Worm (Caenorhabditis elegans) whole organism, L4 larva: ENCODE measurements around the gene F01D5.7.

Experiments used
- Y48G9A.11 ChIP-seq: fragments of 200-800 bp; sonication (Bioruptor generic); IDR thresholded peaks from 2 replicates; pipeline ENCODE4 v1.3.6; 2022; ENCODE audit warnings: missing genetic modification reagents, missing genetic modification characterization, missing compliant biosample characterization
- aha-1 ChIP-seq: fragments of 150-350 bp; peaks from one replicate; lab custom pipeline; 2014; ENCODE audit warnings: missing biosample characterization, missing genetic modification characterization
- aly-2 ChIP-seq: sonication (generic microtip); optimal IDR thresholded peaks from 2 replicates; lab custom pipeline; 2018; ENCODE audit warnings: missing biosample characterization, missing genetic modification characterization
- attf-4 ChIP-seq: sonication (generic microtip); optimal IDR thresholded peaks from 3 replicates; lab custom pipeline; 2017; ENCODE audit warnings: missing biosample characterization, missing genetic modification characterization
- ceh-20 ChIP-seq: fragments of 200-800 bp; sonication (Bioruptor generic); IDR thresholded peaks from 2 replicates; pipeline ENCODE4 v1.3.6; 2022; ENCODE audit warnings: missing genetic modification reagents, missing genetic modification characterization, missing compliant biosample characterization
- ceh-82 ChIP-seq: sonication (generic microtip); optimal IDR thresholded peaks from 2 replicates; lab custom pipeline; 2017; ENCODE audit warnings: missing biosample characterization, missing genetic modification characterization
- ctbp-1 ChIP-seq: fragments of 200-800 bp; sonication (Bioruptor generic); IDR thresholded peaks from 2 replicates; pipeline ENCODE4 v1.3.6; 2022; ENCODE audit warnings: missing genetic modification reagents, missing genetic modification characterization, missing compliant biosample characterization
- dmd-6 ChIP-seq: fragments of 200-800 bp; sonication (Bioruptor generic); IDR thresholded peaks from 2 replicates; pipeline ENCODE4 v1.3.6; 2022; ENCODE audit warnings: missing genetic modification reagents, missing genetic modification characterization, missing compliant biosample characterization
- dmd-9 ChIP-seq: fragments of 200-800 bp; sonication (Bioruptor generic); IDR thresholded peaks from 2 replicates; pipeline ENCODE4 v1.3.6; 2022; ENCODE audit warnings: missing genetic modification reagents, missing genetic modification characterization, missing compliant biosample characterization
- dpl-1 ChIP-seq: fragments of 150-350 bp; optimal IDR thresholded peaks from 2 replicates; lab custom pipeline; 2014; ENCODE audit warnings: missing biosample characterization, missing genetic modification reagents, missing genetic modification characterization
- dve-1 ChIP-seq: sonication (generic microtip); optimal IDR thresholded peaks from 2 replicates; lab custom pipeline; 2017; ENCODE audit warnings: antibody characterized with exemption, mild to moderate bottlenecking, missing genetic modification characterization, missing compliant biosample characterization; ENCODE audit not compliant: insufficient read depth
- egl-43 ChIP-seq: fragments of 200-800 bp; sonication (Bioruptor generic); IDR thresholded peaks from 2 replicates; pipeline ENCODE4 v1.3.6; 2022; ENCODE audit warnings: missing genetic modification reagents, missing genetic modification characterization, missing compliant biosample characterization
- fkh-10 ChIP-seq: fragments of 150-350 bp; optimal IDR thresholded peaks from 2 replicates; lab custom pipeline; 2014; ENCODE audit warnings: missing biosample characterization, missing genetic modification reagents, missing genetic modification characterization
- hif-1 ChIP-seq, 2 experiments: sonication (generic microtip); optimal IDR thresholded peaks; 2 replicates each; lab custom pipeline; 2016 to 2017; ENCODE audit warnings: missing compliant biosample characterization in 2 of 2, missing genetic modification characterization in 2 of 2, missing genetic modification reagents in 2 of 2, missing genotype in 2 of 2, mild to moderate bottlenecking in 1 of 2
- hlh-30 ChIP-seq: sonication (generic microtip); optimal IDR thresholded peaks from 2 replicates; lab custom pipeline; 2017; ENCODE audit warnings: antibody characterized with exemption, mild to moderate bottlenecking, missing genetic modification characterization, missing compliant biosample characterization; ENCODE audit not compliant: insufficient read depth
- hmg-1.1 ChIP-seq: fragments of 200-800 bp; sonication (Bioruptor generic); IDR thresholded peaks from 2 replicates; pipeline ENCODE4 v1.3.6; 2022; ENCODE audit warnings: missing genetic modification reagents, missing genetic modification characterization, missing compliant biosample characterization
- jun-1 ChIP-seq: fragments of 150-350 bp; optimal IDR thresholded peaks from 2 replicates; lab custom pipeline; 2014; ENCODE audit warnings: missing biosample characterization, missing genetic modification reagents, missing genetic modification characterization
- lin-38 ChIP-seq: fragments of 200-800 bp; sonication (Bioruptor generic); IDR thresholded peaks from 2 replicates; pipeline ENCODE4 v1.3.6; 2022; ENCODE audit warnings: missing genetic modification reagents, missing genetic modification characterization, missing compliant biosample characterization
- lin-39 ChIP-seq: fragments of 150-350 bp; optimal IDR thresholded peaks from 2 replicates; lab custom pipeline; 2014; ENCODE audit warnings: missing biosample characterization, missing genetic modification reagents, missing genetic modification characterization
- lsy-2 ChIP-seq, 2 experiments: fragments of 150-350 bp in 1 of 2; sonication (generic microtip) in 1 of 2; optimal IDR thresholded peaks; 2 replicates each; lab custom pipeline; 2014 to 2017; ENCODE audit warnings: missing biosample characterization in 2 of 2, missing genetic modification characterization in 2 of 2
- madf-5 ChIP-seq, 2 experiments: fragments of 200-800 bp; sonication (Bioruptor generic); IDR thresholded peaks; 2 replicates each; pipeline ENCODE4 v1.3.6; 2022; ENCODE audit warnings: missing compliant biosample characterization in 2 of 2, missing genetic modification characterization in 2 of 2
- mdl-1 ChIP-seq, 2 experiments: fragments of 150-350 bp in 1 of 2; sonication (generic microtip) in 1 of 2; optimal IDR thresholded peaks; 2 replicates each; lab custom pipeline; 2014 to 2017; ENCODE audit warnings: missing biosample characterization in 2 of 2, missing genetic modification characterization in 2 of 2
- mep-1 ChIP-seq: fragments of 150-350 bp; sonication (generic microtip); optimal IDR thresholded peaks from 3 replicates; lab custom pipeline; 2014; ENCODE audit warnings: missing biosample characterization, missing genetic modification characterization
- mes-2 ChIP-seq: sonication (generic microtip); optimal IDR thresholded peaks from 2 replicates; lab custom pipeline; 2016; ENCODE audit warnings: missing genotype, mild to moderate bottlenecking, missing genetic modification characterization, missing compliant biosample characterization; ENCODE audit not compliant: poor library complexity, severe bottlenecking
- nhr-28 ChIP-seq: fragments of 150-350 bp; optimal IDR thresholded peaks from 2 replicates; lab custom pipeline; 2014; ENCODE audit warnings: missing biosample characterization, missing genetic modification characterization
- nhr-42 ChIP-seq: fragments of 200-800 bp; sonication (Bioruptor generic); IDR thresholded peaks from 2 replicates; pipeline ENCODE4 v1.3.6; 2022; ENCODE audit warnings: missing genetic modification characterization, missing compliant biosample characterization
- nhr-6 ChIP-seq: fragments of 150-350 bp; optimal IDR thresholded peaks from 2 replicates; lab custom pipeline; 2014; ENCODE audit warnings: missing biosample characterization, missing genetic modification characterization
- nhr-77 ChIP-seq: fragments of 150-350 bp; optimal IDR thresholded peaks from 2 replicates; lab custom pipeline; 2014; ENCODE audit warnings: missing biosample characterization, missing genetic modification characterization
- rbr-2 ChIP-seq: sonication (generic microtip); optimal IDR thresholded peaks from 2 replicates; lab custom pipeline; 2016; ENCODE audit warnings: missing genotype, missing genetic modification characterization, missing compliant biosample characterization
- set-16 ChIP-seq: fragments of 200-800 bp; sonication (Bioruptor generic); IDR thresholded peaks from 2 replicates; pipeline ENCODE4 v1.3.6; 2022; ENCODE audit warnings: missing genetic modification reagents, missing genetic modification characterization, missing compliant biosample characterization
- snpc-1.2 ChIP-seq: fragments of 200-800 bp; sonication (Bioruptor generic); IDR thresholded peaks from 2 replicates; pipeline ENCODE4 v1.3.6; 2022; ENCODE audit warnings: missing genetic modification reagents, missing genetic modification characterization, missing compliant biosample characterization
- tag-97 ChIP-seq: fragments of 200-800 bp; sonication (Bioruptor generic); IDR thresholded peaks from 2 replicates; pipeline ENCODE4 v1.3.6; 2022; ENCODE audit warnings: missing genetic modification characterization, missing compliant biosample characterization
- unc-62 ChIP-seq, 3 experiments: fragments of 150-350 bp in 1 of 3; sonication (generic microtip); optimal IDR thresholded peaks in 2 of 3; peaks in 1 of 3; 1 replicate in 1 of 3; 2 replicates in 2 of 3; lab custom pipeline; 2014 to 2017; ENCODE audit warnings: missing biosample characterization in 3 of 3, missing genetic modification characterization in 3 of 3, missing genetic modification reagents in 3 of 3, missing genotype in 1 of 3
- vab-7 ChIP-seq: fragments of 200-800 bp; sonication (Bioruptor generic); IDR thresholded peaks from 2 replicates; pipeline ENCODE4 v1.3.6; 2022; ENCODE audit warnings: missing genetic modification reagents, missing genetic modification characterization, missing compliant biosample characterization

The F01D5.7 gene

DNA sequence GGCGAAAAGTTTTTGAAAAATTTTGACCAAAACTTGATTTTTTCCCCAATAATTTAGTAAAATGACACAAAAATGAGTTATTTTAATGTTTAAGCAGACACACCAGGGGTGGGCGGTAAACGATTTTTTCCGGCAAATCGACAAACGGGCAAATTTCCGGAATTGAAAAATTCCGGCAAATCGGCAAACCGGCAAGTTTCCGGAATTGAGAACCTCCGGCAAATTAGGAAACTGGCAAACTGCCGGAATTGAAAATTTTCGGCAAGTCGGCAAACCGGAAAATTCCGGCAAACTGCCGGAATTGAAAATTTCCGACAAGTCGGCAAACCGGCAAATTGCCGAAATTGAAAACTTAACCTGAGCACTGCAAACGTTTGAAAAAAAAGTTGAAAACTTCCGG is 24.2 kb downstream of the F01D5.7 start (continued):
- TF ChIP-seq aly-2 (no peak), nhr-42 (GFP tag; lab: Robert Waterston, UW) (peak; percentile 47; the same call in 1 of the 2 replicates), dve-1 (no peak), dpl-1 (GFP tag; lab: Kevin White, UChicago) (no peak), rbr-2 (no peak), hmg-1.1 (GFP tag; lab: Robert Waterston, UW) (0 out of 2 replicates have a peak, but pooled peaks have one; percentile 12), madf-5 (GFP tag; IDR thresholded peaks at IDR 0.05; lab: Robert Waterston, UW) (peak in 1 of 2 experiments; percentile 76; a peak in 2 of 4 replicates), attf-4 (tag; lab: Kevin White, UChicago) (no peak), lin-38 (GFP tag; lab: Robert Waterston, UW) (no peak)

DNA sequence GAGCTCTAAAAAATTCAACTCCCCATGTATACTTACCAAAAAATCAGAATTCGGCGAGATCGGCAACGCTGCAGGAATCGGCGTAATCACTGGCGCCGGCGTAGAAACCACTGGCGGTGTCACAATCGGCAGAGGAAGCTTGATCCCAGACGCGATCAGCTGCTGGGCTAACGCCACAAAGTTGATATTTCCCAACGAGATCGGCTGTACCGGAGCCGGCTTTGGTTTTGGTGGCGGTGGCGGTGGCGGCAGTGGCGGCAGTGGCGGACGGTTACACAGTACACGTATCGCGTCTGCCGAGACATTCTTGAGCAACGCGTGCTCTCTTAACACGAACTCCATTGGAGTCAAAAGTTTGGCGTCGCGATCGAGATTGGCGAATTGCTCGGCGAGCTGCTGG is 26.1 kb downstream of the F01D5.7 start:
- no peak for TF ChIP-seq nhr-77 (tag; lab: Kevin White, UChicago)
- peak; percentile 81 for TF ChIP-seq set-16
- 0 out of 2 replicates have a peak, but pooled peaks have one; percentile 9 for TF ChIP-seq nhr-42 (GFP tag; lab: Robert Waterston, UW)
- TF ChIP-seq ceh-82 (tag; lab: Kevin White, UChicago): no peak

DNA sequence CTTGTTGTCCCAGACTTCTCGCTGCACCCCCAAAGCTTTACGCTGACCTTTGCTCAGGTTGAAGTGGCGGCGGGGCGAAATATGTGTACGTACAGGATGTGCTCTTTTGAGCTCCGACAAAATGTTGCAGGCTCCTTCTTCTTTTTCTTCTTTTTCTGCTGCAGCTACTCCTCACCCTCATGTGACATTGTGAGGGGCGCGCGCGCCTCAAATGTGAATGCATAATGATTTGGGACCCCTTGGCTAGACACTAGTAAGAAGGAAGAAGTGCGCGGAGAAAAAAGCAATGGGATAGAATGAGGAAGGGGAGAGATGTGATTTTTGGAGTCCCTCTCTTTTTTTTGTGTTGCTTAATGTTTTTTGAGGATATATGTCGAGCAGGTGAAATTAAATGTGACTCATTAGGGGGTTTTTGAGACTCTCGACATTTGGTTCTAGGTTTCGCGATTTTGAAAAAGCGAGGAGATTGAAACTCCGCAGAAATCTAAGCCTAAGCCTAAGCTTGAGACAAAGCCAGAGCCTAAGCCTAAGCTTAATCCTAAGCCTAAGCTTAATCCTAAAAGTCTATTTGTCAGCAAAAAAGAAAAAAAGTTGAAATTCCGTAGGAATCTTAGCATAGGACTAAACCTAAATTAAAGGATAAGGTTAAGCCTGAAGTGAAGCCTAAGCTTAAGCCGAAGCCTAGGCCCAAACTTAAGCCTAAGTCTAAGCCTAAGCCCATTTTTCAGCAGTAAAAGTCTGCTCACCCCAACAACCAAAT is 28.4 kb downstream of the F01D5.7 start:
- peak; percentile 48; the same call in 1 of the 2 replicates for TF ChIP-seq ctbp-1 (GFP tag; lab: Robert Waterston, UW)
- TF ChIP-seq nhr-6 (tag; lab: Kevin White, UChicago): no peak
- peak; percentile 88 for TF ChIP-seq aha-1 (tag; lab: Kevin White, UChicago)
- TF ChIP-seq mes-2: peak; percentile 45
- TF ChIP-seq dmd-6: peak; percentile 35
- peak; percentile 32 to 46 for TF ChIP-seq lsy-2 (tag; optimal IDR thresholded peaks at IDR 0.05; lab: Kevin White, UChicago)
- 0 out of 2 replicates have a peak, but pooled peaks have one; percentile 11 for TF ChIP-seq Y48G9A.11 (GFP tag; lab: Robert Waterston, UW)
- peak; percentile 27; the same call in 1 of the 2 replicates for TF ChIP-seq set-16
- peak; percentile 29; the same call in 1 of the 2 replicates for TF ChIP-seq lin-38 (GFP tag; lab: Robert Waterston, UW)
- TF ChIP-seq hlh-30 (tag; lab: Kevin White, UChicago): peak; percentile 83
- no peak for TF ChIP-seq lin-39 (tag; lab: Kevin White, UChicago)
- TF ChIP-seq unc-62 (GFP tag; optimal IDR thresholded peaks at IDR 0.05 in 1 of 2; lab: Kevin White, UChicago): peak in 1 of 2 experiments; percentile 12
- TF ChIP-seq unc-62 (tag; optimal IDR thresholded peaks at IDR 0.05; lab: Kevin White, UChicago): no peak
- peak; percentile 32 for TF ChIP-seq fkh-10
- TF ChIP-seq jun-1 (tag; lab: Kevin White, UChicago): no peak
- no peak for TF ChIP-seq tag-97
- TF ChIP-seq dmd-9: 0 out of 2 replicates have a peak, but pooled peaks have one; percentile 32
- TF ChIP-seq hif-1 (tag; optimal IDR thresholded peaks at IDR 0.05; lab: Kevin White, UChicago): peak in 1 of 2 experiments; percentile 31
- TF ChIP-seq ceh-20 (GFP tag; lab: Robert Waterston, UW): peak; percentile 59; the same call in 1 of the 2 replicates
- TF ChIP-seq mep-1 (tag; lab: Kevin White, UChicago): peak; percentile 46
- TF ChIP-seq rbr-2: peak; percentile 49
- no peak for TF ChIP-seq snpc-1.2
- TF ChIP-seq egl-43 (GFP tag; lab: Robert Waterston, UW): 0 out of 2 replicates have a peak, but pooled peaks have one; percentile 7
- no peak for TF ChIP-seq nhr-28 (tag; lab: Kevin White, UChicago)
- peak; percentile 44; the same call in 1 of the 2 replicates for TF ChIP-seq vab-7 (GFP tag; lab: Robert Waterston, UW)
- TF ChIP-seq mdl-1 (tag; optimal IDR thresholded peaks at IDR 0.05; lab: Kevin White, UChicago): peak in 1 of 2 experiments; percentile 43
